Fruit fly (Drosophila melanogaster) whole organism, embryonic: ENCODE data around the gene CG12123.
A peak's percentile ranks its signal among the peaks of the same experiment; 100 is the strongest.

Experiments
- Adf1 ChIP-seq: fragments of 200-800 bp; sonication (Bioruptor generic); IDR thresholded peaks from 2 replicates; pipeline ENCODE4 v1.3.6; 2022; ENCODE audit warnings: missing biosample characterization, missing genetic modification characterization
- Atf6 ChIP-seq: fragments of 200-800 bp; sonication (Bioruptor generic); IDR thresholded peaks from 2 replicates; pipeline ENCODE4 v1.3.6; 2022; ENCODE audit warnings: missing biosample characterization, missing genetic modification characterization
- B-H2 ChIP-seq: fragments of 200-800 bp; sonication (Bioruptor generic); optimal IDR thresholded peaks from 2 replicates; lab custom pipeline; 2018; ENCODE audit warnings: missing biosample characterization, mild to moderate bottlenecking, missing genetic modification characterization
- BtbVII ChIP-seq: fragments of 200-800 bp; sonication (Bioruptor generic); optimal IDR thresholded peaks from 3 replicates; lab custom pipeline; 2017; ENCODE audit warnings: missing biosample characterization, mild to moderate bottlenecking, missing genetic modification characterization
- C15 ChIP-seq: fragments of 200-800 bp; sonication (Bioruptor generic); IDR thresholded peaks from 3 replicates; pipeline ENCODE4 v1.3.6; 2022; ENCODE audit warnings: missing biosample characterization, missing genetic modification characterization
- CG11085 ChIP-seq: fragments of 200-800 bp; sonication (Bioruptor generic); IDR thresholded peaks from 2 replicates; pipeline ENCODE4 v1.3.6; 2022; ENCODE audit warnings: missing biosample characterization, missing genetic modification characterization
- CG12104 ChIP-seq: fragments of 200-800 bp; sonication (Bioruptor generic); optimal IDR thresholded peaks from 3 replicates; lab custom pipeline; 2016; ENCODE audit warnings: missing biosample characterization, missing genetic modification characterization
- CG12769 ChIP-seq: fragments of 200-800 bp; sonication (Bioruptor generic); optimal IDR thresholded peaks from 2 replicates; lab custom pipeline; 2019; ENCODE audit warnings: missing biosample characterization, mild to moderate bottlenecking, missing genetic modification characterization, moderate library complexity
- CG13287 ChIP-seq: fragments of 200-800 bp; sonication (Bioruptor generic); IDR thresholded peaks from 2 replicates; pipeline ENCODE4 v1.3.6; 2022; ENCODE audit warnings: missing biosample characterization, missing genetic modification characterization; ENCODE audit not compliant: partially characterized antibody
- CG17186 ChIP-seq: fragments of 200-800 bp; sonication (Bioruptor generic); optimal IDR thresholded peaks from 3 replicates; lab custom pipeline; 2017; ENCODE audit warnings: missing biosample characterization, missing genetic modification reagents, missing genetic modification characterization
- CG17568 ChIP-seq: fragments of 200-800 bp; sonication (Bioruptor generic); optimal IDR thresholded peaks from 2 replicates; lab custom pipeline; 2018; ENCODE audit warnings: missing biosample characterization, mild to moderate bottlenecking, missing genetic modification characterization, moderate library complexity
- CG31224 ChIP-seq: fragments of 200-800 bp; sonication (Bioruptor generic); IDR thresholded peaks from 2 replicates; pipeline ENCODE4 v1.3.6; 2022; ENCODE audit warnings: missing biosample characterization, missing genetic modification characterization
- CG4617 ChIP-seq: fragments of 200-800 bp; sonication (Bioruptor generic); optimal IDR thresholded peaks from 3 replicates; lab custom pipeline; 2016; ENCODE audit warnings: missing biosample characterization, missing genetic modification characterization, borderline replicate concordance
- CG5245 ChIP-seq: fragments of 200-800 bp; sonication (Bioruptor generic); optimal IDR thresholded peaks from 3 replicates; lab custom pipeline; 2016; ENCODE audit warnings: missing biosample characterization, missing genetic modification characterization
- CG6254 ChIP-seq: fragments of 200-800 bp; sonication (Bioruptor generic); optimal IDR thresholded peaks from 3 replicates; lab custom pipeline; 2017; ENCODE audit warnings: mild to moderate bottlenecking, missing biosample characterization, missing genetic modification reagents, missing genetic modification characterization
- CG8359 ChIP-seq: fragments of 200-800 bp; sonication (Bioruptor generic); optimal IDR thresholded peaks from 2 replicates; lab custom pipeline; 2017; ENCODE audit warnings: missing biosample characterization, mild to moderate bottlenecking, missing genetic modification characterization, borderline replicate concordance
- CG9215 ChIP-seq: fragments of 200-800 bp; sonication (Bioruptor generic); IDR thresholded peaks from 2 replicates; pipeline ENCODE4 v1.3.6; 2022; ENCODE audit warnings: missing biosample characterization, missing genetic modification characterization
- CG9876 ChIP-seq: fragments of 200-800 bp; sonication (Bioruptor generic); optimal IDR thresholded peaks from 2 replicates; lab custom pipeline; 2016; ENCODE audit warnings: missing biosample characterization, missing genetic modification characterization
- HLHmδ ChIP-seq: fragments of 200-800 bp; sonication (Bioruptor generic); optimal IDR thresholded peaks from 2 replicates; lab custom pipeline; 2018; ENCODE audit warnings: missing biosample characterization, mild to moderate bottlenecking, missing genetic modification characterization, moderate library complexity
- HmgD ChIP-seq: fragments of 200-800 bp; sonication (Bioruptor generic); optimal IDR thresholded peaks from 3 replicates; lab custom pipeline; 2016; ENCODE audit warnings: missing biosample characterization, missing genetic modification characterization
- Hmr ChIP-seq: fragments of 200-800 bp; sonication (Bioruptor generic); optimal IDR thresholded peaks from 3 replicates; lab custom pipeline; 2017; ENCODE audit warnings: mild to moderate bottlenecking, missing biosample characterization, missing genetic modification reagents, missing genetic modification characterization
- Hr51 ChIP-seq, 2 experiments: fragments of 200-800 bp; sonication (Bioruptor generic); optimal IDR thresholded peaks; 2 replicates in 1 of 2; 3 replicates in 1 of 2; lab custom pipeline; 2016 to 2018; ENCODE audit warnings: missing biosample characterization in 2 of 2, missing genetic modification characterization in 2 of 2, mild to moderate bottlenecking in 1 of 2, moderate library complexity in 1 of 2
- Rx ChIP-seq: fragments of 200-800 bp; sonication (Bioruptor generic); IDR thresholded peaks from 2 replicates; pipeline ENCODE4 v1.3.6; 2022; ENCODE audit warnings: missing biosample characterization, missing genetic modification characterization
- Trl ChIP-seq, 3 experiments: fragments of >200 bp in 2 of 3; fragments of 200-800 bp in 1 of 3; sonication (Bioruptor generic) in 1 of 3; optimal IDR thresholded peaks; 2 replicates in 1 of 3; 3 replicates in 2 of 3; lab custom pipeline; 2016 to 2017; ENCODE audit warnings: missing biosample characterization in 1 of 3, missing genetic modification characterization in 1 of 3
- ase ChIP-seq: fragments of 200-800 bp; sonication (Bioruptor generic); IDR thresholded peaks from 3 replicates; pipeline ENCODE4 v1.3.6; 2022; ENCODE audit warnings: missing biosample characterization, missing genetic modification characterization
- ash1 ChIP-seq: fragments of 200-800 bp; sonication (Bioruptor generic); optimal IDR thresholded peaks from 2 replicates; lab custom pipeline; 2018; ENCODE audit warnings: missing biosample characterization, mild to moderate bottlenecking, missing genetic modification characterization
- bowl ChIP-seq: fragments of 200-800 bp; sonication (Bioruptor generic); IDR thresholded peaks from 2 replicates; pipeline ENCODE4 v1.3.6; 2022; ENCODE audit warnings: missing biosample characterization, missing genetic modification characterization
- chinmo ChIP-seq: fragments of 200-800 bp; sonication (Bioruptor generic); IDR thresholded peaks from 4 replicates; pipeline ENCODE4 v1.3.6; 2022; ENCODE audit warnings: missing biosample characterization, missing genetic modification characterization; ENCODE audit not compliant: partially characterized antibody
- dati ChIP-seq: fragments of 200-800 bp; sonication (Bioruptor generic); IDR thresholded peaks from 2 replicates; pipeline ENCODE4 v1.3.6; 2022; ENCODE audit warnings: missing biosample characterization, missing genetic modification characterization
- ewg ChIP-seq: fragments of 200-800 bp; sonication (Bioruptor generic); optimal IDR thresholded peaks from 3 replicates; lab custom pipeline; 2017; ENCODE audit warnings: mild to moderate bottlenecking, missing biosample characterization, missing genetic modification reagents, missing genetic modification characterization
- eyg ChIP-seq: fragments of 200-800 bp; sonication (Bioruptor generic); optimal IDR thresholded peaks from 3 replicates; lab custom pipeline; 2016; ENCODE audit warnings: missing biosample characterization, missing genetic modification characterization
- fd102C ChIP-seq: fragments of 200-800 bp; sonication (Bioruptor generic); optimal IDR thresholded peaks from 2 replicates; lab custom pipeline; 2018; ENCODE audit warnings: missing biosample characterization, mild to moderate bottlenecking, missing genetic modification characterization, moderate library complexity
- fd3F ChIP-seq: fragments of 200-800 bp; sonication (Bioruptor generic); optimal IDR thresholded peaks from 2 replicates; lab custom pipeline; 2018; ENCODE audit warnings: missing biosample characterization, mild to moderate bottlenecking, missing genetic modification characterization, moderate library complexity
- hth ChIP-seq: fragments of >200 bp; optimal IDR thresholded peaks from 2 replicates; lab custom pipeline; 2017; ENCODE audit warnings: inconsistent platforms
- jing ChIP-seq: fragments of 200-800 bp; sonication (Bioruptor generic); optimal IDR thresholded peaks from 2 replicates; lab custom pipeline; 2018; ENCODE audit warnings: missing biosample characterization, mild to moderate bottlenecking, missing genetic modification characterization
- knrl ChIP-seq: fragments of 200-800 bp; sonication (Bioruptor generic); IDR thresholded peaks from 3 replicates; pipeline ENCODE4 v1.3.6; 2022; ENCODE audit warnings: missing biosample characterization, missing genetic modification characterization; ENCODE audit not compliant: partially characterized antibody
- maf-S ChIP-seq: fragments of 200-800 bp; sonication (Bioruptor generic); optimal IDR thresholded peaks from 2 replicates; lab custom pipeline; 2016; ENCODE audit warnings: missing biosample characterization, missing genetic modification characterization
- repo ChIP-seq: fragments of 200-800 bp; sonication (Bioruptor generic); optimal IDR thresholded peaks from 2 replicates; lab custom pipeline; 2016; ENCODE audit warnings: missing biosample characterization, missing genetic modification characterization
- rib ChIP-seq: fragments of 200-800 bp; sonication (Bioruptor generic); IDR thresholded peaks from 2 replicates; pipeline ENCODE4 v1.3.6; 2022; ENCODE audit warnings: missing biosample characterization, missing genetic modification characterization
- sd ChIP-seq: fragments of 200-800 bp; sonication (Bioruptor generic); optimal IDR thresholded peaks from 3 replicates; lab custom pipeline; 2018; ENCODE audit warnings: missing biosample characterization, mild to moderate bottlenecking, missing genetic modification characterization, moderate library complexity
- sens ChIP-seq: fragments of 200-800 bp; sonication (Bioruptor generic); peaks from one replicate; lab custom pipeline; 2016; ENCODE audit warnings: missing biosample characterization, missing genetic modification characterization
- sim ChIP-seq: fragments of 200-800 bp; sonication (Bioruptor generic); IDR thresholded peaks from 2 replicates; pipeline ENCODE4 v1.3.6; 2022; ENCODE audit warnings: missing biosample characterization, missing genetic modification characterization
- sr ChIP-seq: fragments of 200-800 bp; sonication (Bioruptor generic); IDR thresholded peaks from 3 replicates; pipeline ENCODE4 v1.3.6; 2022; ENCODE audit warnings: missing biosample characterization, missing genetic modification characterization
- ssp ChIP-seq: fragments of 200-800 bp; sonication (Bioruptor generic); IDR thresholded peaks from 2 replicates; pipeline ENCODE4 v1.3.6; 2022; ENCODE audit warnings: missing biosample characterization, missing genetic modification characterization
- tio ChIP-seq: fragments of 200-800 bp; sonication (Bioruptor generic); optimal IDR thresholded peaks from 2 replicates; lab custom pipeline; 2017; ENCODE audit warnings: missing biosample characterization, missing genetic modification characterization, inconsistent platforms
- twi ChIP-seq: fragments of 200-800 bp; optimal IDR thresholded peaks from 2 replicates; lab custom pipeline; 2019; ENCODE audit warnings: missing biosample characterization, mild to moderate bottlenecking, missing genetic modification characterization, moderate library complexity
- wdn ChIP-seq: fragments of 200-800 bp; sonication (Bioruptor generic); IDR thresholded peaks from 2 replicates; pipeline ENCODE4 v1.3.6; 2022; ENCODE audit warnings: missing biosample characterization, missing genetic modification characterization
- zen ChIP-seq: fragments of 200-800 bp; sonication (Bioruptor generic); optimal IDR thresholded peaks from 3 replicates; lab custom pipeline; 2018; ENCODE audit warnings: missing biosample characterization, mild to moderate bottlenecking, missing genetic modification characterization, moderate library complexity

The CG12123 gene

DNA sequence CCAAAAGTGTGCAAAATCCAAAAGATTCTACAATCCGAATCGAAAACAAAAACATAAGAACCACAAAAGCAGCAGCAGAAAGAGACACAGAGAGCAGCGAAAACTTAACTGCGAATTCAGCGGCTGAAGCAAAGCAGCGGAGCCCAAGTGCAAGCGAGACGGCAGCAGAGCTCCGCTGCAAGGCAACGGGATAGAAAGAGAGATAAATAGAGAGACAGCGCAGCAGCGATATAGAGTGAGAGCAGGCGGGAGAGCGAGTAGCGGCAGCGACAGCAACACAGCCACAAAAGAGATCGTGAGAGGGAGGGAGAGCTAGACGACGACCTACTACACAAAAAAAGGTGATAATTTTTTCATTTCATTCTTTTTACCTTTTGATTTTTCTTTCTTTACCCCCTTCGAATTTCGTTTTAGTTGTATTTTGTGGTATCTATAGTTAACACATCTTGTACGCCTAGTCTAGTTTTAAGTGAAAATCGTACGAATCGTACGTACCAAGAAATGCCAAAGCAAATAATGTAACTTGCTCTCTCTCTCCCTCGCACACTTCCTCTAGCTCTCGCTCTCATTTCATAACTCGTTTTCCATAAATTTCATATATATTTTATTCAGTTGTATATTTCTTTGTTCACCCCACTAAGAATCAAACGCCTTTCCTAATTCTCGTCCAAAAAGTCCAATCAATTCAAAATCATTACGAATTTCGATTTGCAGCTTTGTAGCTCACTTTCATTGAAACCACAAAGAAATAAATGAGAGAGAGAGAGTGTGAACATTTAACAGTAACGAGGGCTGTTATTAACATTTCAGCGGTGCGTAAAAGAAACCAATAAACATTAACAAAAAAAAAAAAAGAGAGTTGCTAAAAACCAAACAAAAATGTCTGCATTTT, 31.6 kb downstream of the CG12123 start:
- TF ChIP-seq knrl (no peak), Trl (optimal IDR thresholded peaks at IDR 0.05; lab: Kevin White, UChicago) (peak; percentile 96 to 98), Trl (GFP tag; optimal IDR thresholded peaks at IDR 0.05; lab: Kevin White, UChicago) (peak; percentile 22), jing (GFP tag; lab: Kevin White, UChicago) (no peak), Hr51 (GFP tag; optimal IDR thresholded peaks at IDR 0.05; lab: Kevin White, UChicago) (no peak), bowl (GFP tag; lab: Robert Waterston, UW) (peak; percentile 80; the same call in 1 of the 2 replicates), hth (lab: Kevin White, UChicago) (no peak), ewg (GFP tag; lab: Kevin White, UChicago) (peak; percentile 22), CG6254 (GFP tag; lab: Kevin White, UChicago) (peak; percentile 24), Hmr (GFP tag; lab: Kevin White, UChicago) (peak; percentile 19), Rx (no peak), sens (GFP tag; lab: Kevin White, UChicago) (peak; percentile 76), dati (no peak), ash1 (GFP tag; lab: Kevin White, UChicago) (no peak), ase (GFP tag; lab: Robert Waterston, UW) (no peak), HLHmδ (GFP tag; lab: Kevin White, UChicago) (peak; percentile 37), chinmo (0 out of 4 replicates have a peak, but pooled peaks have one; percentile 9), zen (no peak), Adf1 (GFP tag; lab: Robert Waterston, UW) (peak; percentile 41), maf-S (GFP tag; lab: Kevin White, UChicago) (no peak), ssp (GFP tag; lab: Robert Waterston, UW) (no peak), CG31224 (GFP tag; lab: Robert Waterston, UW) (0 out of 2 replicates have a peak, but pooled peaks have one; percentile 6), CG8359 (GFP tag; lab: Kevin White, UChicago) (no peak), C15 (GFP tag; lab: Robert Waterston, UW) (peak; percentile 8; the same call in 1 of the 3 replicates), rib (GFP tag; lab: Robert Waterston, UW) (peak; percentile 48; the same call in 1 of the 2 replicates), sr (peak; percentile 10; the same call in 1 of the 3 replicates), CG9876 (no peak), CG13287 (GFP tag; lab: Robert Waterston, UW) (0 out of 2 replicates have a peak, but pooled peaks have one; percentile 1), repo (GFP tag; lab: Kevin White, UChicago) (no peak), sd (no peak), wdn (peak; percentile 7; the same call in 1 of the 2 replicates), CG5245 (no peak), BtbVII (no peak), CG9215 (GFP tag; lab: Robert Waterston, UW) (no peak), Atf6 (GFP tag; lab: Robert Waterston, UW) (peak; percentile 73), B-H2 (GFP tag; lab: Kevin White, UChicago) (peak; percentile 2), CG17568 (peak; percentile 6), eyg (no peak), fd3F (no peak), HmgD (GFP tag; lab: Kevin White, UChicago) (peak; percentile 9), CG12104 (no peak), CG17186 (GFP tag; lab: Kevin White, UChicago) (no peak), sim (GFP tag; lab: Robert Waterston, UW) (no peak), CG12769 (tag; lab: Kevin White, UChicago) (no peak), twi (tag; lab: Kevin White, UChicago) (no peak), tio (GFP tag; lab: Kevin White, UChicago) (no peak), fd102C (GFP tag; lab: Kevin White, UChicago) (no peak), CG4617 (GFP tag; lab: Kevin White, UChicago) (no peak), CG11085 (peak; percentile 14; the same call in 1 of the 2 replicates)
